Fruit fly (Drosophila melanogaster) whole organism: ENCODE data around the gene CecB.

Experiments
- Dll ChIP-seq: fragments of >200 bp; optimal IDR thresholded peaks from 2 replicates; lab custom pipeline; 2017
- EcR ChIP-seq, 2 experiments: fragments of >200 bp; optimal IDR thresholded peaks; 2 replicates each; lab custom pipeline; 2017; ENCODE audit warnings: missing biosample characterization in 2 of 2, missing genetic modification characterization in 2 of 2, missing genetic modification reagents in 2 of 2
- pan ChIP-seq: fragments of >200 bp; optimal IDR thresholded peaks from 2 replicates; lab custom pipeline; 2017
- usp ChIP-seq: fragments of >200 bp; optimal IDR thresholded peaks from 2 replicates; lab custom pipeline; 2017; ENCODE audit warnings: missing biosample characterization, missing genetic modification characterization, mixed read lengths

- TF ChIP-seq pan (lab: Kevin White, UChicago), result no peak
- no peak for TF ChIP-seq Dll (lab: Kevin White, UChicago)
- TF ChIP-seq usp (GFP tag; lab: Kevin White, UChicago), result no peak
- TF ChIP-seq EcR (GFP tag; optimal IDR thresholded peaks at IDR 0.05; lab: Kevin White, UChicago), result no peak
Observed at dm6 chr3R:30170671-30171667, 42.6 kb downstream of the CecB start, which contains the start of gene Rsod.
